Fruit fly (Drosophila melanogaster): ENCODE data around the gene Mst98Ca.

dm6 chr3R:28340606-28340999, 49.5 kb downstream of the Mst98Ca start:
- TF ChIP-seq EcR (GFP tag; optimal IDR thresholded peaks at IDR 0.05) = no peak
- TF ChIP-seq CG14655 (GFP tag; optimal IDR thresholded peaks at IDR 0.05) = peak; percentile 47
